Worm (Caenorhabditis elegans) whole organism, L3 larva: ENCODE data around the gene F35F10.14.

Experiments
- ZK546.5 ChIP-seq: sonication (generic microtip); optimal IDR thresholded peaks from 2 replicates; lab custom pipeline; 2017; ENCODE audit warnings: missing biosample characterization, missing genetic modification characterization
- aly-2 ChIP-seq: fragments of 150-350 bp; optimal IDR thresholded peaks from 2 replicates; lab custom pipeline; 2014; ENCODE audit warnings: missing biosample characterization, missing genetic modification characterization
- ama-1 ChIP-seq: fragments of 150-350 bp; optimal IDR thresholded peaks from 2 replicates; lab custom pipeline; 2018
- ceh-16 ChIP-seq: sonication (generic microtip); optimal IDR thresholded peaks from 2 replicates; lab custom pipeline; 2017; ENCODE audit warnings: missing biosample characterization, missing genetic modification characterization
- ceh-28 ChIP-seq: fragments of 150-350 bp; optimal IDR thresholded peaks from 2 replicates; lab custom pipeline; 2014; ENCODE audit warnings: missing biosample characterization, missing genetic modification reagents, missing genetic modification characterization
- ceh-82 ChIP-seq: fragments of 150-350 bp; optimal IDR thresholded peaks from 2 replicates; lab custom pipeline; 2014; ENCODE audit warnings: missing biosample characterization, missing genetic modification characterization
- ceh-9 ChIP-seq: sonication (generic microtip); optimal IDR thresholded peaks from 2 replicates; lab custom pipeline; 2018; ENCODE audit warnings: missing biosample characterization, missing genetic modification characterization
- egl-27 ChIP-seq: sonication (generic microtip); optimal IDR thresholded peaks from 4 replicates; lab custom pipeline; 2017; ENCODE audit warnings: missing biosample characterization, missing genetic modification reagents, missing genetic modification characterization
- egl-5 ChIP-seq: fragments of 150-350 bp; optimal IDR thresholded peaks from 2 replicates; lab custom pipeline; 2017; ENCODE audit warnings: missing biosample characterization, missing genetic modification reagents, missing genetic modification characterization, inconsistent platforms
- elt-1 ChIP-seq: fragments of 150-350 bp; optimal IDR thresholded peaks from 2 replicates; lab custom pipeline; 2014; ENCODE audit warnings: missing biosample characterization, missing genetic modification characterization
- elt-2 ChIP-seq: sonication (generic microtip); optimal IDR thresholded peaks from 2 replicates; lab custom pipeline; 2016; ENCODE audit warnings: missing genetic modification reagents, mild to moderate bottlenecking, missing genetic modification characterization, missing compliant biosample characterization
- elt-3 ChIP-seq, 3 experiments: fragments of 150-350 bp in 1 of 3; sonication (generic microtip) in 2 of 3; optimal IDR thresholded peaks; 2 replicates in 2 of 3; 4 replicates in 1 of 3; lab custom pipeline; 2014 to 2017; ENCODE audit warnings: missing biosample characterization in 3 of 3, missing genetic modification characterization in 3 of 3
- eor-1 ChIP-seq, 2 experiments: fragments of 150-350 bp; optimal IDR thresholded peaks; 2 replicates each; lab custom pipeline; 2014 to 2018; ENCODE audit warnings: missing biosample characterization in 2 of 2, missing genetic modification characterization in 2 of 2
- fkh-10 ChIP-seq: sonication (generic microtip); optimal IDR thresholded peaks from 2 replicates; lab custom pipeline; 2017; ENCODE audit warnings: missing biosample characterization, missing genetic modification reagents, missing genetic modification characterization
- fkh-2 ChIP-seq: fragments of 150-350 bp; optimal IDR thresholded peaks from 2 replicates; lab custom pipeline; 2014; ENCODE audit warnings: missing biosample characterization, missing genetic modification reagents, missing genetic modification characterization
- fos-1 ChIP-seq: fragments of 150-350 bp; optimal IDR thresholded peaks from 2 replicates; lab custom pipeline; 2014; ENCODE audit warnings: missing biosample characterization, missing genetic modification characterization
- hmg-11 ChIP-seq: sonication (generic microtip); optimal IDR thresholded peaks from 2 replicates; lab custom pipeline; 2016; ENCODE audit warnings: missing genetic modification characterization, missing compliant biosample characterization
- jun-1 ChIP-seq: fragments of 150-350 bp; optimal IDR thresholded peaks from 2 replicates; lab custom pipeline; 2014; ENCODE audit warnings: missing biosample characterization, missing genetic modification reagents, missing genetic modification characterization
- lin-15B ChIP-seq: fragments of 150-350 bp; optimal IDR thresholded peaks from 2 replicates; lab custom pipeline; 2014; ENCODE audit warnings: missing biosample characterization, missing genetic modification characterization
- lin-39 ChIP-seq: fragments of 150-350 bp; optimal IDR thresholded peaks from 2 replicates; lab custom pipeline; 2018; ENCODE audit warnings: missing biosample characterization, missing genetic modification reagents, missing genetic modification characterization
- lsy-12 ChIP-seq: sonication (generic microtip); optimal IDR thresholded peaks from 2 replicates; lab custom pipeline; 2016; ENCODE audit warnings: mild to moderate bottlenecking, missing genetic modification characterization, missing compliant biosample characterization
- mdl-1 ChIP-seq: fragments of 150-350 bp; optimal IDR thresholded peaks from 2 replicates; lab custom pipeline; 2014; ENCODE audit warnings: missing biosample characterization, missing genetic modification characterization
- mml-1 ChIP-seq: fragments of 150-350 bp; sonication (generic microtip); optimal IDR thresholded peaks from 3 replicates; lab custom pipeline; 2014; ENCODE audit warnings: missing biosample characterization, missing genetic modification characterization
- nfya-1 ChIP-seq: sonication (generic microtip); optimal IDR thresholded peaks from 2 replicates; lab custom pipeline; 2017; ENCODE audit warnings: missing genetic modification characterization, mild to moderate bottlenecking, missing compliant biosample characterization, antibody characterized with exemption, moderate library complexity; ENCODE audit not compliant: insufficient read depth
- nhr-11 ChIP-seq: fragments of 150-350 bp; optimal IDR thresholded peaks from 2 replicates; lab custom pipeline; 2014; ENCODE audit warnings: missing biosample characterization, missing genetic modification characterization
- nhr-12 ChIP-seq: fragments of 150-350 bp; optimal IDR thresholded peaks from 2 replicates; lab custom pipeline; 2014; ENCODE audit warnings: missing biosample characterization, missing genetic modification characterization
- nhr-23 ChIP-seq: fragments of 150-350 bp; optimal IDR thresholded peaks from 2 replicates; lab custom pipeline; 2014; ENCODE audit warnings: missing biosample characterization, missing genetic modification reagents, missing genetic modification characterization
- nhr-237 ChIP-seq: fragments of 150-350 bp; optimal IDR thresholded peaks from 2 replicates; lab custom pipeline; 2014; ENCODE audit warnings: missing biosample characterization, missing genetic modification characterization
- nhr-25 ChIP-seq: sonication (generic microtip); optimal IDR thresholded peaks from 2 replicates; lab custom pipeline; 2017; ENCODE audit warnings: missing biosample characterization, missing genetic modification characterization
- nhr-28 ChIP-seq: fragments of 150-350 bp; optimal IDR thresholded peaks from 2 replicates; lab custom pipeline; 2014; ENCODE audit warnings: missing biosample characterization, missing genetic modification characterization
- nhr-43 ChIP-seq: sonication (generic microtip); optimal IDR thresholded peaks from 2 replicates; lab custom pipeline; 2016; ENCODE audit warnings: mild to moderate bottlenecking, missing genetic modification characterization, missing compliant biosample characterization; ENCODE audit not compliant: poor library complexity, severe bottlenecking
- nhr-76 ChIP-seq: fragments of 150-350 bp; sonication (generic microtip); optimal IDR thresholded peaks from 5 replicates; lab custom pipeline; 2014; ENCODE audit warnings: missing biosample characterization, missing genetic modification characterization
- nhr-77 ChIP-seq: fragments of 150-350 bp; optimal IDR thresholded peaks from 2 replicates; lab custom pipeline; 2014; ENCODE audit warnings: missing biosample characterization, missing genetic modification characterization
- pha-4 ChIP-seq: fragments of 150-350 bp; optimal IDR thresholded peaks from 2 replicates; lab custom pipeline; 2014; ENCODE audit warnings: missing biosample characterization, missing genetic modification reagents, missing genetic modification characterization
- pqm-1 ChIP-seq: fragments of 150-350 bp; optimal IDR thresholded peaks from 2 replicates; lab custom pipeline; 2017; ENCODE audit warnings: missing biosample characterization, missing genetic modification characterization, inconsistent platforms
- sea-2 ChIP-seq: fragments of 150-350 bp; sonication (generic microtip); optimal IDR thresholded peaks from 4 replicates; lab custom pipeline; 2014; ENCODE audit warnings: missing biosample characterization, missing genetic modification reagents, missing genetic modification characterization
- skn-1 ChIP-seq: fragments of 150-350 bp; optimal IDR thresholded peaks from 2 replicates; lab custom pipeline; 2014; ENCODE audit warnings: missing biosample characterization, missing genetic modification characterization
- snpc-4 ChIP-seq: fragments of 150-350 bp; optimal IDR thresholded peaks from 2 replicates; lab custom pipeline; 2014; ENCODE audit warnings: missing biosample characterization, missing genetic modification characterization
- tbx-2 ChIP-seq: sonication (generic microtip); optimal IDR thresholded peaks from 2 replicates; lab custom pipeline; 2016; ENCODE audit warnings: mild to moderate bottlenecking, missing genetic modification characterization, missing compliant biosample characterization
- unc-62 ChIP-seq: fragments of 150-350 bp; sonication (generic microtip); optimal IDR thresholded peaks from 4 replicates; lab custom pipeline; 2014; ENCODE audit warnings: missing biosample characterization, missing genetic modification reagents, missing genetic modification characterization
- zag-1 ChIP-seq: fragments of 150-350 bp; optimal IDR thresholded peaks from 2 replicates; lab custom pipeline; 2014; ENCODE audit warnings: missing biosample characterization, missing genetic modification characterization
- ztf-11 ChIP-seq: fragments of 150-350 bp; optimal IDR thresholded peaks from 2 replicates; lab custom pipeline; 2014; ENCODE audit warnings: missing biosample characterization, missing genetic modification characterization
- ztf-4 ChIP-seq: fragments of 150-350 bp; optimal IDR thresholded peaks from 2 replicates; lab custom pipeline; 2014; ENCODE audit warnings: missing biosample characterization, missing genetic modification characterization

F35F10.14 gene

ce11 chrV:3320432-3320831 lies 527 bp upstream of the F35F10.14 start, which contains the start of gene C17B7.14:
C17B7.14 (minus strand) TSS chrV:3320532.
- TF ChIP-seq ztf-11 = no peak
- no peak for TF ChIP-seq pqm-1 (tag; lab: Kevin White, UChicago)
- TF ChIP-seq ceh-16 = no peak
- TF ChIP-seq nhr-12 = no peak
- no peak for TF ChIP-seq ZK546.5 (tag; lab: Kevin White, UChicago)
- TF ChIP-seq tbx-2 (tag; lab: Kevin White, UChicago) = no peak
- TF ChIP-seq mml-1 = no peak
- TF ChIP-seq, all 47 proteins: peak for 0

- TF ChIP-seq skn-1 (tag; lab: Kevin White, UChicago) (no peak), tbx-2 (tag; lab: Kevin White, UChicago) (no peak), nfya-1 (tag; lab: Kevin White, UChicago) (no peak), ceh-9 (tag; lab: Kevin White, UChicago) (no peak), ceh-16 (no peak), elt-2 (tag; lab: Kevin White, UChicago) (no peak), ceh-28 (tag; lab: Kevin White, UChicago) (no peak), zag-1 (tag; lab: Kevin White, UChicago) (no peak), lsy-12 (no peak), fos-1 (tag; lab: Kevin White, UChicago) (no peak), nhr-11 (tag; lab: Kevin White, UChicago) (no peak), eor-1 (tag; optimal IDR thresholded peaks at IDR 0.05; lab: Kevin White, UChicago) (no peak), sea-2 (GFP tag; lab: Kevin White, UChicago) (no peak), nhr-77 (tag; lab: Kevin White, UChicago) (no peak), mml-1 (no peak), nhr-23 (no peak)
Observed at ce11 chrV:3318975-3319374, 930 bp downstream of the F35F10.14 start, which contains the start of gene F35F10.13. F35F10.13 (minus strand) TSS chrV:3319075.

- TF ChIP-seq ceh-16 (no peak), jun-1 (tag; lab: Kevin White, UChicago) (no peak), fos-1 (tag; lab: Kevin White, UChicago) (no peak), ceh-82 (tag; lab: Kevin White, UChicago) (no peak), nfya-1 (tag; lab: Kevin White, UChicago) (no peak), nhr-43 (tag; lab: Kevin White, UChicago) (no peak), unc-62 (GFP tag; lab: Kevin White, UChicago) (no peak)
Observed at ce11 chrV:3316108-3316507, 3.8 kb downstream of the F35F10.14 start, which contains the start of gene F35F10.1. F35F10.1 (plus strand) TSS chrV:3316307.

- TF ChIP-seq ama-1 (lab: Kevin White, UChicago) (no peak), elt-2 (tag; lab: Kevin White, UChicago) (peak; percentile 46), snpc-4 (tag; lab: Kevin White, UChicago) (peak; percentile 45), nfya-1 (tag; lab: Kevin White, UChicago) (peak; percentile 83), egl-5 (tag; lab: Kevin White, UChicago) (peak; percentile 75), nhr-28 (tag; lab: Kevin White, UChicago) (no peak), ztf-4 (tag; lab: Kevin White, UChicago) (no peak), fkh-2 (tag; lab: Kevin White, UChicago) (no peak), fkh-10 (no peak), pha-4 (tag; lab: Kevin White, UChicago) (peak; percentile 89), jun-1 (tag; lab: Kevin White, UChicago) (peak; percentile 13), nhr-25 (tag; lab: Kevin White, UChicago) (peak; percentile 92), ceh-28 (tag; lab: Kevin White, UChicago) (peak; percentile 52), nhr-43 (tag; lab: Kevin White, UChicago) (peak; percentile 72), zag-1 (tag; lab: Kevin White, UChicago) (no peak), elt-3 (tag; optimal IDR thresholded peaks at IDR 0.05; lab: Kevin White, UChicago) (peak in 1 of 3 experiments; percentile 39), ceh-9 (tag; lab: Kevin White, UChicago) (no peak), lin-15B (tag; lab: Kevin White, UChicago) (peak; percentile 70), nhr-76 (tag; lab: Kevin White, UChicago) (no peak), egl-27 (tag; lab: Kevin White, UChicago) (no peak), tbx-2 (tag; lab: Kevin White, UChicago) (peak; percentile 38), hmg-11 (tag; lab: Kevin White, UChicago) (peak; percentile 84), nhr-77 (tag; lab: Kevin White, UChicago) (no peak), lin-39 (tag; lab: Kevin White, UChicago) (peak; percentile 60), fos-1 (tag; lab: Kevin White, UChicago) (no peak), nhr-23 (peak; percentile 85), nhr-237 (tag; lab: Kevin White, UChicago) (no peak), pqm-1 (tag; lab: Kevin White, UChicago) (peak; percentile 11), aly-2 (tag; lab: Kevin White, UChicago) (no peak), elt-1 (tag; lab: Kevin White, UChicago) (no peak), skn-1 (tag; lab: Kevin White, UChicago) (no peak), eor-1 (tag; optimal IDR thresholded peaks at IDR 0.05; lab: Kevin White, UChicago) (no peak), mdl-1 (tag; lab: Kevin White, UChicago) (no peak), ceh-82 (tag; lab: Kevin White, UChicago) (no peak)
Observed at ce11 chrV:3315308-3315707, 4.6 kb downstream of the F35F10.14 start, which contains the start of gene arrd-19. arrd-19 (minus strand) TSS chrV:3315516.
